Fruit fly (Drosophila melanogaster) whole organism, embryonic: Measurements from ENCODE around the gene iav.

Source experiments
- CG10543 ChIP-seq: fragments of 200-800 bp; sonication (Bioruptor generic); optimal IDR thresholded peaks from 3 replicates; lab custom pipeline; 2017; ENCODE audit warnings: missing biosample characterization, mild to moderate bottlenecking, missing genetic modification characterization, moderate library complexity
- CG10959 ChIP-seq: fragments of 200-800 bp; sonication (Bioruptor generic); IDR thresholded peaks from 2 replicates; pipeline ENCODE4 v1.3.6; 2022; ENCODE audit warnings: missing biosample characterization, missing genetic modification characterization
- CG11695 ChIP-seq: fragments of 200-800 bp; sonication (Bioruptor generic); IDR thresholded peaks from 3 replicates; pipeline ENCODE4 v1.3.6; 2022; ENCODE audit warnings: missing biosample characterization, missing genetic modification characterization
- CG11696 ChIP-seq: fragments of 200-800 bp; sonication (Bioruptor generic); IDR thresholded peaks from 2 replicates; pipeline ENCODE4 v1.3.6; 2022; ENCODE audit warnings: missing biosample characterization, missing genetic modification characterization
- CG12219 ChIP-seq: fragments of 200-800 bp; sonication (Bioruptor generic); optimal IDR thresholded peaks from 3 replicates; lab custom pipeline; 2018; ENCODE audit warnings: missing biosample characterization, mild to moderate bottlenecking, missing genetic modification characterization
- CG12391 ChIP-seq: fragments of 200-800 bp; sonication (Bioruptor generic); optimal IDR thresholded peaks from 3 replicates; lab custom pipeline; 2018; ENCODE audit warnings: missing biosample characterization, mild to moderate bottlenecking, missing genetic modification characterization, moderate library complexity
- CG13624 ChIP-seq: fragments of 200-800 bp; sonication (Bioruptor generic); optimal IDR thresholded peaks from 2 replicates; lab custom pipeline; 2016; ENCODE audit warnings: missing biosample characterization, missing genetic modification characterization
- CG13775 ChIP-seq: fragments of 200-800 bp; sonication (Bioruptor generic); optimal IDR thresholded peaks from 3 replicates; lab custom pipeline; 2017; ENCODE audit warnings: missing biosample characterization, mild to moderate bottlenecking, missing genetic modification characterization
- CG14014 ChIP-seq: fragments of 200-800 bp; sonication (Bioruptor generic); IDR thresholded peaks from 2 replicates; pipeline ENCODE4 v1.3.6; 2022; ENCODE audit warnings: missing biosample characterization, missing genetic modification characterization
- CG14710 ChIP-seq: fragments of 200-800 bp; sonication (Bioruptor generic); optimal IDR thresholded peaks from 3 replicates; lab custom pipeline; 2019; ENCODE audit warnings: missing biosample characterization, mild to moderate bottlenecking, missing genetic modification characterization, moderate library complexity
- CG15479 ChIP-seq: fragments of 200-800 bp; sonication (Bioruptor generic); optimal IDR thresholded peaks from 3 replicates; lab custom pipeline; 2019; ENCODE audit warnings: missing biosample characterization, mild to moderate bottlenecking, missing genetic modification characterization, moderate library complexity
- CG1603 ChIP-seq: fragments of 200-800 bp; sonication (Bioruptor generic); optimal IDR thresholded peaks from 2 replicates; lab custom pipeline; 2019; ENCODE audit warnings: missing biosample characterization, mild to moderate bottlenecking, missing genetic modification characterization, moderate library complexity
- CG18262 ChIP-seq: fragments of 200-800 bp; optimal IDR thresholded peaks from 3 replicates; lab custom pipeline; 2019; ENCODE audit warnings: missing biosample characterization, mild to moderate bottlenecking, missing genetic modification characterization, moderate library complexity
- CG2889 ChIP-seq: fragments of 200-800 bp; sonication (Bioruptor generic); IDR thresholded peaks from 3 replicates; pipeline ENCODE4 v1.3.6; 2022; ENCODE audit warnings: missing biosample characterization, missing genetic modification characterization
- CG30403 ChIP-seq: fragments of 200-800 bp; sonication (Bioruptor generic); optimal IDR thresholded peaks from 3 replicates; lab custom pipeline; 2016; ENCODE audit warnings: missing biosample characterization, missing genetic modification characterization
- CG34224 ChIP-seq: fragments of 200-800 bp; sonication (Bioruptor generic); IDR thresholded peaks from 3 replicates; pipeline ENCODE4 v1.3.6; 2022; ENCODE audit warnings: missing biosample characterization, missing genetic modification characterization; ENCODE audit not compliant: partially characterized antibody
- CG42726 ChIP-seq: fragments of 200-800 bp; sonication (Bioruptor generic); IDR thresholded peaks from 2 replicates; pipeline ENCODE4 v1.3.6; 2022; ENCODE audit warnings: missing biosample characterization, missing genetic modification characterization; ENCODE audit not compliant: partially characterized antibody
- CG4360 ChIP-seq: fragments of 200-800 bp; sonication (Bioruptor generic); IDR thresholded peaks from 2 replicates; pipeline ENCODE4 v1.3.6; 2022; ENCODE audit warnings: missing biosample characterization, missing genetic modification characterization
- CG43689 ChIP-seq: fragments of 200-800 bp; sonication (Bioruptor generic); IDR thresholded peaks from 2 replicates; pipeline ENCODE4 v1.3.6; 2022; ENCODE audit warnings: missing biosample characterization, missing genetic modification characterization
- CG4404 ChIP-seq: fragments of 200-800 bp; sonication (Bioruptor generic); IDR thresholded peaks from 2 replicates; pipeline ENCODE4 v1.3.6; 2022; ENCODE audit warnings: missing biosample characterization, missing genetic modification characterization
- CG9797 ChIP-seq: fragments of 200-800 bp; sonication (Bioruptor generic); optimal IDR thresholded peaks from 3 replicates; lab custom pipeline; 2018; ENCODE audit warnings: missing biosample characterization, mild to moderate bottlenecking, missing genetic modification characterization
- Dad ChIP-seq: fragments of 200-800 bp; sonication (Bioruptor generic); optimal IDR thresholded peaks from 3 replicates; lab custom pipeline; 2016; ENCODE audit warnings: missing biosample characterization, missing genetic modification characterization
- Dbx ChIP-seq: fragments of 200-800 bp; sonication (Bioruptor generic); IDR thresholded peaks from 3 replicates; pipeline ENCODE4 v1.3.6; 2022; ENCODE audit warnings: missing biosample characterization, missing genetic modification characterization
- Dip3 ChIP-seq: fragments of 200-800 bp; sonication (Bioruptor generic); optimal IDR thresholded peaks from 3 replicates; lab custom pipeline; 2016; ENCODE audit warnings: missing biosample characterization, missing genetic modification characterization
- Fer2 ChIP-seq: fragments of 200-800 bp; sonication (Bioruptor generic); optimal IDR thresholded peaks from 2 replicates; lab custom pipeline; 2018; ENCODE audit warnings: missing biosample characterization, mild to moderate bottlenecking, missing genetic modification characterization, moderate library complexity
- Lpt ChIP-seq: fragments of >200 bp; optimal IDR thresholded peaks from 2 replicates; lab custom pipeline; 2018; ENCODE audit warnings: missing biosample characterization, missing genetic modification characterization
- Max ChIP-seq: fragments of 200-800 bp; sonication (Bioruptor generic); optimal IDR thresholded peaks from 2 replicates; lab custom pipeline; 2016; ENCODE audit warnings: missing biosample characterization, mild to moderate bottlenecking, missing genetic modification characterization
- PHDP ChIP-seq: fragments of 200-800 bp; sonication (Bioruptor generic); optimal IDR thresholded peaks from 3 replicates; lab custom pipeline; 2018; ENCODE audit warnings: missing biosample characterization, mild to moderate bottlenecking, missing genetic modification characterization, moderate library complexity
- Taf1 ChIP-seq: fragments of 200-800 bp; sonication (Bioruptor generic); IDR thresholded peaks from 2 replicates; pipeline ENCODE4 v1.3.6; 2022; ENCODE audit warnings: missing biosample characterization, missing genetic modification characterization
- Vsx1 ChIP-seq: fragments of 200-800 bp; sonication (Bioruptor generic); optimal IDR thresholded peaks from 2 replicates; lab custom pipeline; 2017; ENCODE audit warnings: missing biosample characterization, mild to moderate bottlenecking, missing genetic modification characterization, missing genetic modification reagents
- abd-A ChIP-seq: fragments of 200-800 bp; sonication (Bioruptor generic); optimal IDR thresholded peaks from 3 replicates; lab custom pipeline; 2019; ENCODE audit warnings: missing biosample characterization, mild to moderate bottlenecking, missing genetic modification characterization, moderate library complexity
- ara ChIP-seq: fragments of 200-800 bp; sonication (Bioruptor generic); IDR thresholded peaks from 2 replicates; pipeline ENCODE4 v1.3.6; 2022; ENCODE audit warnings: missing biosample characterization, missing genetic modification characterization
- bcd ChIP-seq: fragments of 200-800 bp; sonication (Bioruptor generic); optimal IDR thresholded peaks from 2 replicates; lab custom pipeline; 2017; ENCODE audit warnings: missing biosample characterization, mild to moderate bottlenecking, missing genetic modification characterization
- crc ChIP-seq: fragments of 200-800 bp; sonication (Bioruptor generic); optimal IDR thresholded peaks from 2 replicates; lab custom pipeline; 2016; ENCODE audit warnings: missing biosample characterization, missing genetic modification characterization
- dan ChIP-seq: fragments of 200-800 bp; sonication (Bioruptor generic); IDR thresholded peaks from 2 replicates; pipeline ENCODE4 v1.3.6; 2022; ENCODE audit warnings: missing biosample characterization, missing genetic modification characterization
- dysf ChIP-seq: fragments of 200-800 bp; sonication (Bioruptor generic); IDR thresholded peaks from 3 replicates; pipeline ENCODE4 v1.3.6; 2022; ENCODE audit warnings: missing biosample characterization, missing genetic modification characterization
- eve ChIP-seq, 2 experiments: fragments of >200 bp; optimal IDR thresholded peaks; 2 replicates each; lab custom pipeline; 2017; ENCODE audit warnings: missing biosample characterization in 2 of 2, missing genetic modification characterization in 2 of 2
- eyg ChIP-seq: fragments of 200-800 bp; sonication (Bioruptor generic); optimal IDR thresholded peaks from 3 replicates; lab custom pipeline; 2016; ENCODE audit warnings: missing biosample characterization, missing genetic modification characterization
- fd3F ChIP-seq: fragments of 200-800 bp; sonication (Bioruptor generic); optimal IDR thresholded peaks from 2 replicates; lab custom pipeline; 2018; ENCODE audit warnings: missing biosample characterization, mild to moderate bottlenecking, missing genetic modification characterization, moderate library complexity
- gcm2 ChIP-seq: fragments of 200-800 bp; sonication (Bioruptor generic); optimal IDR thresholded peaks from 2 replicates; lab custom pipeline; 2016; ENCODE audit warnings: missing biosample characterization, missing genetic modification characterization
- pb ChIP-seq: fragments of 200-800 bp; sonication (Bioruptor generic); optimal IDR thresholded peaks from 3 replicates; lab custom pipeline; 2016; ENCODE audit warnings: missing biosample characterization, missing genetic modification characterization
- pita ChIP-seq: fragments of 200-800 bp; sonication (Bioruptor generic); optimal IDR thresholded peaks from 2 replicates; lab custom pipeline; 2017; ENCODE audit warnings: missing biosample characterization, mild to moderate bottlenecking, missing genetic modification characterization
- pnt ChIP-seq: fragments of 200-800 bp; sonication (Bioruptor generic); optimal IDR thresholded peaks from 3 replicates; lab custom pipeline; 2016; ENCODE audit warnings: missing biosample characterization, missing genetic modification characterization
- prd ChIP-seq, 3 experiments: fragments of >200 bp in 2 of 3; fragments of 200-800 bp in 1 of 3; sonication (Bioruptor generic) in 1 of 3; optimal IDR thresholded peaks in 2 of 3; IDR thresholded peaks in 1 of 3; 2 replicates in 2 of 3; 3 replicates in 1 of 3; pipeline versions ENCODE4 v1.3.6 to Lab custom; 2017 to 2022; ENCODE audit warnings: missing biosample characterization in 1 of 3, missing genetic modification characterization in 1 of 3
- ranshi ChIP-seq: fragments of 200-800 bp; sonication (Bioruptor generic); IDR thresholded peaks from 2 replicates; pipeline ENCODE4 v1.3.6; 2022; ENCODE audit warnings: missing biosample characterization, missing genetic modification characterization
- slbo ChIP-seq: fragments of 200-800 bp; sonication (Bioruptor generic); IDR thresholded peaks from 2 replicates; pipeline ENCODE4 v1.3.6; 2022; ENCODE audit warnings: missing biosample characterization, missing genetic modification characterization
- so ChIP-seq: fragments of 200-800 bp; sonication (Bioruptor generic); IDR thresholded peaks from 3 replicates; pipeline ENCODE4 v1.3.6; 2022; ENCODE audit warnings: missing biosample characterization, missing genetic modification characterization
- sob ChIP-seq: fragments of 200-800 bp; sonication (Bioruptor generic); IDR thresholded peaks from 2 replicates; pipeline ENCODE4 v1.3.6; 2022; ENCODE audit warnings: missing biosample characterization, missing genetic modification characterization
- stwl ChIP-seq: fragments of 200-800 bp; sonication (Bioruptor generic); optimal IDR thresholded peaks from 3 replicates; lab custom pipeline; 2018; ENCODE audit warnings: missing biosample characterization, mild to moderate bottlenecking, missing genetic modification characterization, moderate library complexity
- yki ChIP-seq: fragments of >200 bp; optimal IDR thresholded peaks from 3 replicates; lab custom pipeline; 2018

The iav gene

DNA sequence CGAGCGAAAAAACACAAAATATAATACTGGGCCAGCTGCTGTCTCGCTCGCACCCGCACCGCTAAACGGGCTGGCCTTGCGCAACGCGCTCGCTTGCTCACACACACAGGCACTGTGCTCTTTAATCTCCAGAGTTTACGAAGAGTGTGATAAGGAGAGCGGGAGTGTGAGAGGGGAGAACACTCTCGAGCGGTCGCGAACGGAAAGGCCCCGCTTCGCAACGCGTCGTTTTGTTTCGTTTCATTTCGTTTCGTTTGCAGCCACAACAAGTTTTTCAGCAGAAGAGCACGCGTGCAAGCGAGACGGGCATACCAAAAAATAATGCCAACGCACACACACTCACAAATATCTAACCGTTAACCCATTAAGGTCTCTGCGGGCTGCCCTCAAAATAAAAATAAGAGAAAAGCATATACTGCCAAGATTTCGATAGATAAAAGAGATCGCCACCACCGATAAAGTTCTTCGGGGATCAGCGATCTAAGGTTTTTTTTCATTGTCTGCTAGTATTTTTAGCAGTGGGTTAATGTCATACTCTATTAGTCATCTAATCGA is 47.8 kb downstream of the iav start (continued):
- TF ChIP-seq CG11696 (0 out of 2 replicates have a peak, but pooled peaks have one; percentile 16), stwl (no peak), CG34224 (GFP tag; lab: Robert Waterston, UW) (peak; percentile 40; the same call in 2 of the 3 replicates), PHDP (tag; lab: Kevin White, UChicago) (peak; percentile 6), Vsx1 (GFP tag; lab: Kevin White, UChicago) (no peak), CG12219 (GFP tag; lab: Kevin White, UChicago) (no peak), slbo (GFP tag; lab: Robert Waterston, UW) (peak; percentile 74), CG4360 (GFP tag; lab: Robert Waterston, UW) (0 out of 2 replicates have a peak, but pooled peaks have one; percentile 33), CG4404 (GFP tag; lab: Robert Waterston, UW) (peak; percentile 12; the same call in 1 of the 2 replicates), Dip3 (GFP tag; lab: Kevin White, UChicago) (peak; percentile 79), CG2889 (GFP tag; lab: Robert Waterston, UW) (peak; percentile 67; the same call in 1 of the 3 replicates), CG13624 (peak; percentile 23), bcd (GFP tag; lab: Kevin White, UChicago) (peak; percentile 52), CG18262 (peak; percentile 69), yki (lab: Kevin White, UChicago) (no peak), dan (GFP tag; lab: Robert Waterston, UW) (no peak), Dad (GFP tag; lab: Kevin White, UChicago) (no peak), CG14710 (tag; lab: Kevin White, UChicago) (no peak), crc (GFP tag; lab: Kevin White, UChicago) (no peak), CG10543 (GFP tag; lab: Kevin White, UChicago) (peak; percentile 97), ara (GFP tag; lab: Robert Waterston, UW) (0 out of 2 replicates have a peak, but pooled peaks have one; percentile 7), CG11695 (GFP tag; lab: Robert Waterston, UW) (peak; percentile 63; the same call in 2 of the 3 replicates), eyg (peak; percentile 20), CG14014 (peak; percentile 68), pita (no peak), so (GFP tag; lab: Robert Waterston, UW) (peak; percentile 66; the same call in 2 of the 3 replicates), CG43689 (GFP tag; lab: Robert Waterston, UW) (no peak), eve (GFP tag; optimal IDR thresholded peaks at IDR 0.05; lab: Kevin White, UChicago) (no peak), Lpt (GFP tag; lab: Kevin White, UChicago) (no peak), CG42726 (GFP tag; lab: Robert Waterston, UW) (no peak), CG10959 (GFP tag; lab: Robert Waterston, UW) (peak; percentile 50), pb (GFP tag; lab: Kevin White, UChicago) (peak; percentile 20), Taf1 (GFP tag; lab: Robert Waterston, UW) (peak; percentile 55; the same call in 1 of the 2 replicates), CG30403 (GFP tag; lab: Kevin White, UChicago) (peak; percentile 37), pnt (GFP tag; lab: Kevin White, UChicago) (no peak), abd-A (peak; percentile 96), fd3F (GFP tag; lab: Kevin White, UChicago) (peak; percentile 63), CG9797 (no peak), Fer2 (tag; lab: Kevin White, UChicago) (peak; percentile 22), Dbx (peak; percentile 69; the same call in 2 of the 3 replicates), Max (no peak), CG15479 (GFP tag; lab: Kevin White, UChicago) (peak; percentile 94), ranshi (GFP tag; lab: Robert Waterston, UW) (peak; percentile 66), dysf (peak; percentile 77), CG1603 (peak; percentile 6), CG12391 (tag; lab: Kevin White, UChicago) (peak; percentile 22), sob (GFP tag; lab: Robert Waterston, UW) (peak; percentile 66), CG13775 (GFP tag; lab: Kevin White, UChicago) (peak; percentile 24), prd (optimal IDR thresholded peaks at IDR 0.05; lab: Kevin White, UChicago) (no peak), prd (GFP tag; IDR thresholded peaks at IDR 0.05; lab: Robert Waterston, UW) (peak; percentile 74), gcm2 (GFP tag; lab: Kevin White, UChicago) (no peak)
